Fruit fly (Drosophila melanogaster) Kc167 (cell line): Measurements from ENCODE around the gene CG34310.

Source experiments
- Myc ChIP-seq: fragments of >200 bp; optimal IDR thresholded peaks from 2 replicates; lab custom pipeline; 2017; ENCODE audit warnings: missing external identifiers
- Sin3A ChIP-seq: fragments of >200 bp; optimal IDR thresholded peaks from 2 replicates; lab custom pipeline; 2018; ENCODE audit warnings: missing external identifiers
- h ChIP-seq: fragments of >200 bp; optimal IDR thresholded peaks from 3 replicates; lab custom pipeline; 2018; ENCODE audit warnings: missing external identifiers
- insv ChIP-seq: fragments of >200 bp; optimal IDR thresholded peaks from 3 replicates; lab custom pipeline; 2018; ENCODE audit warnings: missing external identifiers
- psq ChIP-seq: fragments of >200 bp; optimal IDR thresholded peaks from 2 replicates; lab custom pipeline; 2017; ENCODE audit warnings: missing external identifiers
- ttk ChIP-seq: sonication (Bioruptor generic); optimal IDR thresholded peaks from 2 replicates; lab custom pipeline; 2017; ENCODE audit warnings: missing external identifiers

- no peak for TF ChIP-seq ttk (lab: Kevin White, UChicago)
- TF ChIP-seq insv (lab: Kevin White, UChicago), result no peak
- TF ChIP-seq Myc (lab: Kevin White, UChicago), result no peak
- TF ChIP-seq psq (lab: Kevin White, UChicago), result no peak
- no peak for TF ChIP-seq h
- TF ChIP-seq Sin3A (lab: Kevin White, UChicago), result no peak
Observed at dm6 chr2L:6676535-6676934, 13.1 kb downstream of the CG34310 start, which contains the start of gene cort.
